Worm (Caenorhabditis elegans): ENCODE results near the gene F40A3.7.
A peak's percentile ranks its signal among the peaks of the same experiment; 100 is the strongest.

Gene F40A3.7

DNA sequence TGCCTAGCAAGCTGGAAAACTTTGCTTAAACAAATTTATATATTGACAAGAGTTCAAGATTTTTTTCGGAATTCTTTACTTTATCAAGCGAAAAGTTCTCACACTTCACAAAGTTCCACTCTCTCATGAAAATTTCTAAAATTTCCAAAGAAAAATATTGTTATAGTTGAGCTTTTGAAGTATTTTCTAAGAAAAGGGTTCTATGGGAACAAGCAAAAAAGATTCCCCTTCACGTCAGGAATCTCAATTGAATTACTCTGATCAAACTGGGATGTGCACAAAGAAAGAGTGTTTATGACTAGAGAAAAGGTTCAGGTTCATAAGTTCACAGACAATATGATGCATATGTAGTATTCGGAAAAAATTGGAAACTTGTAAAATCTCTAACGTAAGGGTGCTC lies 4.7 kb upstream of the F40A3.7 start:
- TF ChIP-seq fkh-10 (GFP tag; optimal IDR thresholded peaks at IDR 0.05) (no peak), C16A3.4 (tag; optimal IDR thresholded peaks at IDR 0.05) (no peak), nhr-90 (tag; optimal IDR thresholded peaks at IDR 0.05; ENCODE audit: poor library complexity) (no peak), elt-2 (tag; optimal IDR thresholded peaks at IDR 0.05) (no peak), mab-9 (GFP tag; IDR thresholded peaks at IDR 0.05) (no peak), lin-35 (GFP tag; optimal IDR thresholded peaks at IDR 0.05) (no peak), ces-1 (GFP tag; optimal IDR thresholded peaks at IDR 0.05) (no peak), Y116A8C.19 (tag; optimal IDR thresholded peaks at IDR 0.05; ENCODE audit: borderline replicate concordance) (no peak), skn-1 (tag; optimal IDR thresholded peaks at IDR 0.05) (no peak), ceh-8 (GFP tag; optimal IDR thresholded peaks at IDR 0.05) (no peak), nhr-84 (tag; optimal IDR thresholded peaks at IDR 0.05) (no peak), unc-30 (tag; optimal IDR thresholded peaks at IDR 0.05) (no peak), alr-1 (tag; optimal IDR thresholded peaks at IDR 0.05; ENCODE audit: borderline replicate concordance) (no peak), ets-5 (GFP tag; IDR thresholded peaks at IDR 0.05) (no peak), sup-37 (GFP tag; optimal IDR thresholded peaks at IDR 0.05) (no peak)

DNA sequence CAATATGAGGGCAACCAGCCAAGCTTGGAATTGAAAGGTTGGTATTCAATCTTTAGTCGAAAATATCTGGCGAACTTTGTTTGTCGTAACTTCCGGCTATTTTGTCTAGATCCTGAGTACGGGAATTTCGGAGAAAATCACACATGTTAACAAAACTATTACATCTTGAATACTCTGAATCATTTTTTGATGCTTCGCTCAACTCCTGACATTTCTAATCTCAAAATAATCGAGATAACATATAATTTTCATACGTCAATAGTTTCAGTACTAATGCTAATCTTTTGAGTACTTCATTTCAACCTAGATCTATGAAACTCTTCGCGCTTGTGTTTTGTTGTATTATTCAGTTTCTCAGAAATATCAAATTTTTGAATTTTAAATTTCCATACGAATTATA lies 1.6 kb upstream of the F40A3.7 start:
- TF ChIP-seq tbx-2 (tag; optimal IDR thresholded peaks at IDR 0.05) (no peak), nhr-90 (tag; optimal IDR thresholded peaks at IDR 0.05; ENCODE audit: poor library complexity) (no peak), nhr-47 (tag; optimal IDR thresholded peaks at IDR 0.05) (peak; percentile 9), sox-4 (tag; optimal IDR thresholded peaks at IDR 0.05) (peak; percentile 47), nhr-71 (tag; optimal IDR thresholded peaks at IDR 0.05) (peak; percentile 63), efl-1 (optimal IDR thresholded peaks at IDR 0.05) (no peak), efl-1 (GFP tag; optimal IDR thresholded peaks at IDR 0.05 in 1 of 2) (no peak), fkh-8 (tag; optimal IDR thresholded peaks at IDR 0.05) (peak; percentile 78), dsc-1 (tag; optimal IDR thresholded peaks at IDR 0.05) (peak; percentile 43), C16A3.4 (tag; optimal IDR thresholded peaks at IDR 0.05) (no peak), F16B12.6 (tag; optimal IDR thresholded peaks at IDR 0.05) (no peak), nhr-85 (tag) (no peak), ceh-63 (GFP tag; optimal IDR thresholded peaks at IDR 0.05) (no peak), nhr-11 (tag; optimal IDR thresholded peaks at IDR 0.05) (peak; percentile 25), grh-1 (GFP tag; IDR thresholded peaks at IDR 0.05) (no peak)

DNA sequence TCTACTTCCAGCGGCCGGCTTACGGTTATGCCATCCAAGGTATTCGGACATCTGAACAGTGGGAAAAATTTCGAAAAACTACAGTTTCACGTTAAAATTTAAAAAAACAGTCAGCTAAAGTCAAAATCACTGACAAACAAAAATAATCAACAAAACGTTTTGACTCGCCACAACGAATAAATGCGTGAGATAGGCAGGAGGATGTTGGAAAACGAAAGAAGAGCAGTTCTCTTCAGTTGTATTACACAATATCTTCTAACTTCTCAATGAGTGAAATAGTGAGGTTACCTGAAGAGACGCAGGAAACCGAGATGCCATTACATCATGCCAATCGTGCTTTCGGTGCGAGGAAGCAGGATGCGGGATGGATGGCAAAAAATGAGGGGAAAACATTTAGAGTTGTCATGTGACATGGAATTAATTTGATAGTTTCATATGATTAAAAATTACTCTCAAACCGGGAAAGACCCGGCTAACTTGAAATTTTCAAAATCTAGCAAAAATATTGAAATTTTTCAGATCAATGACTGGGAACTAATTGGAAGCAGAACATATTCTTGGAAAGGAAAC lies 5.8 kb downstream of the F40A3.7 start, which contains the start of gene F40A3.6:
TSS of gene F40A3.6 (minus strand) at position 51 of the 570 bp plus-strand sequence.
- TF ChIP-seq swsn-7 (tag; optimal IDR thresholded peaks at IDR 0.05) (peak; percentile 37), nhr-20 (tag; optimal IDR thresholded peaks at IDR 0.05) (peak; percentile 10), dpl-1 (GFP tag; optimal IDR thresholded peaks at IDR 0.05) (no peak), dsc-1 (tag; optimal IDR thresholded peaks at IDR 0.05) (peak; percentile 54), nhr-19 (GFP tag; conservative IDR thresholded peaks at IDR 0.05) (peak; percentile 56), ztf-11 (tag; optimal IDR thresholded peaks at IDR 0.05) (no peak), efl-1 (optimal IDR thresholded peaks at IDR 0.05) (peak; percentile 3 to 24), efl-1 (GFP tag; optimal IDR thresholded peaks at IDR 0.05 in 1 of 2) (peak; percentile 11 to 82), rnt-1 (tag; optimal IDR thresholded peaks at IDR 0.05) (peak; percentile 80), pag-3 (tag; optimal IDR thresholded peaks at IDR 0.05; ENCODE audit: borderline replicate concordance, insufficient read depth) (peak; percentile 100), hlh-17 (GFP tag; optimal IDR thresholded peaks at IDR 0.05; ENCODE audit: borderline replicate concordance) (no peak), skn-1 (tag; optimal IDR thresholded peaks at IDR 0.05) (no peak), unc-130 (tag; optimal IDR thresholded peaks at IDR 0.05) (no peak), irx-1 (tag; optimal IDR thresholded peaks at IDR 0.05) (no peak), unc-86 (tag; optimal IDR thresholded peaks at IDR 0.05) (no peak), lin-14 (GFP tag; optimal IDR thresholded peaks at IDR 0.05) (peak; percentile 86), fkh-8 (tag; optimal IDR thresholded peaks at IDR 0.05) (no peak), egl-13 (tag; optimal IDR thresholded peaks at IDR 0.05) (peak; percentile 64), snu-23 (GFP tag; optimal IDR thresholded peaks at IDR 0.05) (peak; percentile 62), fkh-4 (tag; optimal IDR thresholded peaks at IDR 0.05; ENCODE audit: borderline replicate concordance) (peak; percentile 6), mep-1 (tag; optimal IDR thresholded peaks at IDR 0.05) (peak; percentile 20), lsy-2 (tag; optimal IDR thresholded peaks at IDR 0.05) (peak; percentile 39 to 41), isw-1 (GFP tag; IDR thresholded peaks at IDR 0.05) (no peak), nhr-47 (tag; optimal IDR thresholded peaks at IDR 0.05) (peak; percentile 29), lin-39 (tag; optimal IDR thresholded peaks at IDR 0.05) (peak; percentile 41), ceh-63 (GFP tag; optimal IDR thresholded peaks at IDR 0.05) (peak; percentile 77), ztf-4 (tag; optimal IDR thresholded peaks at IDR 0.05) (peak; percentile 40), nhr-71 (tag; optimal IDR thresholded peaks at IDR 0.05) (peak; percentile 79), nhr-84 (tag; optimal IDR thresholded peaks at IDR 0.05) (no peak), fkh-10 (GFP tag; optimal IDR thresholded peaks at IDR 0.05) (no peak)

Data from whole organism, L1 larva.